Worm (Caenorhabditis elegans) whole organism, L3 larva: ENCODE measurements around the gene fbxa-197.

Experiments
- R02D3.7 ChIP-seq: fragments of 150-350 bp; optimal IDR thresholded peaks from 2 replicates; lab custom pipeline; 2014; ENCODE audit warnings: missing biosample characterization, missing genetic modification characterization
- ZK546.5 ChIP-seq: sonication (generic microtip); optimal IDR thresholded peaks from 2 replicates; lab custom pipeline; 2017; ENCODE audit warnings: missing biosample characterization, missing genetic modification characterization
- aly-2 ChIP-seq: fragments of 150-350 bp; optimal IDR thresholded peaks from 2 replicates; lab custom pipeline; 2014; ENCODE audit warnings: missing biosample characterization, missing genetic modification characterization
- ceh-16 ChIP-seq: sonication (generic microtip); optimal IDR thresholded peaks from 2 replicates; lab custom pipeline; 2017; ENCODE audit warnings: missing biosample characterization, missing genetic modification characterization
- ceh-28 ChIP-seq: fragments of 150-350 bp; optimal IDR thresholded peaks from 2 replicates; lab custom pipeline; 2014; ENCODE audit warnings: missing biosample characterization, missing genetic modification reagents, missing genetic modification characterization
- ceh-82 ChIP-seq: fragments of 150-350 bp; optimal IDR thresholded peaks from 2 replicates; lab custom pipeline; 2014; ENCODE audit warnings: missing biosample characterization, missing genetic modification characterization
- ceh-9 ChIP-seq: sonication (generic microtip); optimal IDR thresholded peaks from 2 replicates; lab custom pipeline; 2018; ENCODE audit warnings: missing biosample characterization, missing genetic modification characterization
- daf-12 ChIP-seq: fragments of 150-350 bp; optimal IDR thresholded peaks from 2 replicates; lab custom pipeline; 2014; ENCODE audit warnings: missing biosample characterization, missing genetic modification reagents, missing genetic modification characterization
- egl-27 ChIP-seq: sonication (generic microtip); optimal IDR thresholded peaks from 4 replicates; lab custom pipeline; 2017; ENCODE audit warnings: missing biosample characterization, missing genetic modification reagents, missing genetic modification characterization
- egl-5 ChIP-seq: fragments of 150-350 bp; optimal IDR thresholded peaks from 2 replicates; lab custom pipeline; 2017; ENCODE audit warnings: missing biosample characterization, missing genetic modification reagents, missing genetic modification characterization, inconsistent platforms
- elt-1 ChIP-seq: fragments of 150-350 bp; optimal IDR thresholded peaks from 2 replicates; lab custom pipeline; 2014; ENCODE audit warnings: missing biosample characterization, missing genetic modification characterization
- elt-2 ChIP-seq: sonication (generic microtip); optimal IDR thresholded peaks from 2 replicates; lab custom pipeline; 2016; ENCODE audit warnings: missing genetic modification reagents, mild to moderate bottlenecking, missing genetic modification characterization, missing compliant biosample characterization
- elt-3 ChIP-seq, 3 experiments: fragments of 150-350 bp in 1 of 3; sonication (generic microtip) in 2 of 3; optimal IDR thresholded peaks; 2 replicates in 2 of 3; 4 replicates in 1 of 3; lab custom pipeline; 2014 to 2017; ENCODE audit warnings: missing biosample characterization in 3 of 3, missing genetic modification characterization in 3 of 3
- eor-1 ChIP-seq, 2 experiments: fragments of 150-350 bp; optimal IDR thresholded peaks; 2 replicates each; lab custom pipeline; 2014 to 2018; ENCODE audit warnings: missing biosample characterization in 2 of 2, missing genetic modification characterization in 2 of 2
- fkh-10 ChIP-seq: sonication (generic microtip); optimal IDR thresholded peaks from 2 replicates; lab custom pipeline; 2017; ENCODE audit warnings: missing biosample characterization, missing genetic modification reagents, missing genetic modification characterization
- hmg-11 ChIP-seq: sonication (generic microtip); optimal IDR thresholded peaks from 2 replicates; lab custom pipeline; 2016; ENCODE audit warnings: missing genetic modification characterization, missing compliant biosample characterization
- jun-1 ChIP-seq: fragments of 150-350 bp; optimal IDR thresholded peaks from 2 replicates; lab custom pipeline; 2014; ENCODE audit warnings: missing biosample characterization, missing genetic modification reagents, missing genetic modification characterization
- lin-15B ChIP-seq: fragments of 150-350 bp; optimal IDR thresholded peaks from 2 replicates; lab custom pipeline; 2014; ENCODE audit warnings: missing biosample characterization, missing genetic modification characterization
- lsy-12 ChIP-seq: sonication (generic microtip); optimal IDR thresholded peaks from 2 replicates; lab custom pipeline; 2016; ENCODE audit warnings: mild to moderate bottlenecking, missing genetic modification characterization, missing compliant biosample characterization
- mdl-1 ChIP-seq: fragments of 150-350 bp; optimal IDR thresholded peaks from 2 replicates; lab custom pipeline; 2014; ENCODE audit warnings: missing biosample characterization, missing genetic modification characterization
- mml-1 ChIP-seq: fragments of 150-350 bp; sonication (generic microtip); optimal IDR thresholded peaks from 3 replicates; lab custom pipeline; 2014; ENCODE audit warnings: missing biosample characterization, missing genetic modification characterization
- nfya-1 ChIP-seq: sonication (generic microtip); optimal IDR thresholded peaks from 2 replicates; lab custom pipeline; 2017; ENCODE audit warnings: missing genetic modification characterization, mild to moderate bottlenecking, missing compliant biosample characterization, antibody characterized with exemption, moderate library complexity; ENCODE audit not compliant: insufficient read depth
- nhr-12 ChIP-seq: fragments of 150-350 bp; optimal IDR thresholded peaks from 2 replicates; lab custom pipeline; 2014; ENCODE audit warnings: missing biosample characterization, missing genetic modification characterization
- nhr-237 ChIP-seq: fragments of 150-350 bp; optimal IDR thresholded peaks from 2 replicates; lab custom pipeline; 2014; ENCODE audit warnings: missing biosample characterization, missing genetic modification characterization
- nhr-25 ChIP-seq: sonication (generic microtip); optimal IDR thresholded peaks from 2 replicates; lab custom pipeline; 2017; ENCODE audit warnings: missing biosample characterization, missing genetic modification characterization
- nhr-43 ChIP-seq: sonication (generic microtip); optimal IDR thresholded peaks from 2 replicates; lab custom pipeline; 2016; ENCODE audit warnings: mild to moderate bottlenecking, missing genetic modification characterization, missing compliant biosample characterization; ENCODE audit not compliant: poor library complexity, severe bottlenecking
- nhr-67 ChIP-seq: fragments of 150-350 bp; optimal IDR thresholded peaks from 2 replicates; lab custom pipeline; 2014; ENCODE audit warnings: missing biosample characterization, missing genetic modification characterization
- nhr-76 ChIP-seq: fragments of 150-350 bp; sonication (generic microtip); optimal IDR thresholded peaks from 5 replicates; lab custom pipeline; 2014; ENCODE audit warnings: missing biosample characterization, missing genetic modification characterization
- nhr-77 ChIP-seq: fragments of 150-350 bp; optimal IDR thresholded peaks from 2 replicates; lab custom pipeline; 2014; ENCODE audit warnings: missing biosample characterization, missing genetic modification characterization
- pha-4 ChIP-seq: fragments of 150-350 bp; optimal IDR thresholded peaks from 2 replicates; lab custom pipeline; 2014; ENCODE audit warnings: missing biosample characterization, missing genetic modification reagents, missing genetic modification characterization
- pqm-1 ChIP-seq: fragments of 150-350 bp; optimal IDR thresholded peaks from 2 replicates; lab custom pipeline; 2017; ENCODE audit warnings: missing biosample characterization, missing genetic modification characterization, inconsistent platforms
- skn-1 ChIP-seq: fragments of 150-350 bp; optimal IDR thresholded peaks from 2 replicates; lab custom pipeline; 2014; ENCODE audit warnings: missing biosample characterization, missing genetic modification characterization
- snpc-4 ChIP-seq: fragments of 150-350 bp; optimal IDR thresholded peaks from 2 replicates; lab custom pipeline; 2014; ENCODE audit warnings: missing biosample characterization, missing genetic modification characterization
- tbx-2 ChIP-seq: sonication (generic microtip); optimal IDR thresholded peaks from 2 replicates; lab custom pipeline; 2016; ENCODE audit warnings: mild to moderate bottlenecking, missing genetic modification characterization, missing compliant biosample characterization
- unc-39 ChIP-seq: sonication (generic microtip); optimal IDR thresholded peaks from 4 replicates; lab custom pipeline; 2017; ENCODE audit warnings: missing biosample characterization, missing genetic modification characterization
- ztf-11 ChIP-seq: fragments of 150-350 bp; optimal IDR thresholded peaks from 2 replicates; lab custom pipeline; 2014; ENCODE audit warnings: missing biosample characterization, missing genetic modification characterization
- ztf-4 ChIP-seq: fragments of 150-350 bp; optimal IDR thresholded peaks from 2 replicates; lab custom pipeline; 2014; ENCODE audit warnings: missing biosample characterization, missing genetic modification characterization

The fbxa-197 gene

DNA sequence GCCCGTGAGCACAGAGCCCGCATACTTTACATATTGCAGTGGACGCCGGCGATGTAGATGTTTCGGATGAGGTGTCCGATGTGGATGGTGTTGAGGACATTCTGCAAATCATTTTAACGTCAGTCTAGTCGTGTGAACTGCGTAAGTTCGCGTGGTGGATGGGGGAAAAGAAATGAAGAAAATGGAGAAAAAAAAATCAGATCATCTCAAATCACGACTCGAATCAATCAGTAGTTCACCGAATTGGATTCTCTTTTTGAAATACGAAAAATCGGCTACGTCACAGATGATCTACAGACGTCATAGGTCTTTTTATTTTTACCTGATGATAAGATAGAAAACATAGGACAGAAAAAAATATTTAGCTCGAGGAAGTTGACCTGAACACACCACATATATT lies 8.8 kb downstream of the fbxa-197 start, which contains the start of gene nhr-102:
TSS of gene nhr-102 (minus strand) at position 101 of the 400 bp plus-strand sequence.
- TF ChIP-seq nhr-67 (tag; lab: Kevin White, UChicago) (no peak), snpc-4 (tag; lab: Kevin White, UChicago) (no peak), nfya-1 (tag; lab: Kevin White, UChicago) (no peak), tbx-2 (tag; lab: Kevin White, UChicago) (no peak), hmg-11 (no peak), elt-2 (tag; lab: Kevin White, UChicago) (peak; percentile 25), ztf-4 (tag; lab: Kevin White, UChicago) (no peak)

ce11 chrV:15879508-15879907 lies 12.0 kb downstream of the fbxa-197 start, which contains the start of gene nhr-84:
TSS of gene nhr-84 (minus strand) at chrV:15879608.
- TF ChIP-seq pha-4 (tag; lab: Kevin White, UChicago) (no peak), nhr-43 (tag; lab: Kevin White, UChicago) (no peak), jun-1 (tag; lab: Kevin White, UChicago) (no peak), lsy-12 (tag; lab: Kevin White, UChicago) (no peak), ceh-82 (no peak), ZK546.5 (tag; lab: Kevin White, UChicago) (no peak), egl-5 (tag; lab: Kevin White, UChicago) (no peak), hmg-11 (no peak), elt-1 (tag; lab: Kevin White, UChicago) (no peak), R02D3.7 (tag; lab: Kevin White, UChicago) (no peak), nhr-67 (tag; lab: Kevin White, UChicago) (no peak), ceh-9 (tag; lab: Kevin White, UChicago) (no peak), nhr-76 (no peak)

- no peak for TF ChIP-seq ceh-9 (tag; lab: Kevin White, UChicago)
- TF ChIP-seq lin-15B (tag; lab: Kevin White, UChicago): no peak
- peak; percentile 52 for TF ChIP-seq elt-2 (tag; lab: Kevin White, UChicago)
- no peak for TF ChIP-seq ceh-82
- no peak for TF ChIP-seq R02D3.7 (tag; lab: Kevin White, UChicago)
- TF ChIP-seq pqm-1: peak; percentile 66
- TF ChIP-seq ZK546.5 (tag; lab: Kevin White, UChicago): no peak
- no peak for TF ChIP-seq ceh-16
- no peak for TF ChIP-seq nhr-76
- no peak for TF ChIP-seq nhr-43 (tag; lab: Kevin White, UChicago)
- TF ChIP-seq daf-12 (tag; lab: Kevin White, UChicago): no peak
- no peak for TF ChIP-seq nhr-12 (tag; lab: Kevin White, UChicago)
- no peak for TF ChIP-seq ztf-4 (tag; lab: Kevin White, UChicago)
- TF ChIP-seq ceh-28 (tag; lab: Kevin White, UChicago): no peak
- no peak for TF ChIP-seq tbx-2 (tag; lab: Kevin White, UChicago)
- no peak for TF ChIP-seq egl-5 (tag; lab: Kevin White, UChicago)
- TF ChIP-seq unc-39 (tag; lab: Kevin White, UChicago): no peak
- no peak for TF ChIP-seq nhr-237 (tag; lab: Kevin White, UChicago)
- peak; percentile 26 for TF ChIP-seq pha-4 (tag; lab: Kevin White, UChicago)
- no peak for TF ChIP-seq mdl-1
- no peak for TF ChIP-seq eor-1 (tag; optimal IDR thresholded peaks at IDR 0.05; lab: Kevin White, UChicago)
- no peak for TF ChIP-seq ztf-11
- TF ChIP-seq nhr-77 (tag; lab: Kevin White, UChicago): no peak
- TF ChIP-seq fkh-10 (GFP tag; lab: Kevin White, UChicago): no peak
- no peak for TF ChIP-seq mml-1 (tag; lab: Kevin White, UChicago)
- TF ChIP-seq nfya-1 (tag; lab: Kevin White, UChicago): no peak
Observed at ce11 chrV:15880033-15880432, 12.6 kb downstream of the fbxa-197 start.

- TF ChIP-seq daf-12 (tag; lab: Kevin White, UChicago): no peak
- peak; percentile 36 for TF ChIP-seq nhr-25 (tag; lab: Kevin White, UChicago)
- peak; percentile 34 for TF ChIP-seq hmg-11
- TF ChIP-seq elt-2 (tag; lab: Kevin White, UChicago): peak; percentile 76
- TF ChIP-seq skn-1 (tag; lab: Kevin White, UChicago): peak; percentile 97
- TF ChIP-seq pha-4 (tag; lab: Kevin White, UChicago): peak; percentile 84
- no peak for TF ChIP-seq fkh-10 (GFP tag; lab: Kevin White, UChicago)
- TF ChIP-seq pqm-1: peak; percentile 62
- TF ChIP-seq egl-27 (tag; lab: Kevin White, UChicago): peak; percentile 63
- peak; percentile 15 for TF ChIP-seq lin-15B (tag; lab: Kevin White, UChicago)
- peak in 1 of 3 experiments; percentile 8 for TF ChIP-seq elt-3 (tag; optimal IDR thresholded peaks at IDR 0.05; lab: Kevin White, UChicago)
- TF ChIP-seq jun-1 (tag; lab: Kevin White, UChicago): peak; percentile 69
- TF ChIP-seq nhr-67 (tag; lab: Kevin White, UChicago): no peak
- TF ChIP-seq ceh-28 (tag; lab: Kevin White, UChicago): peak; percentile 68
- TF ChIP-seq nfya-1 (tag; lab: Kevin White, UChicago): peak; percentile 18
- no peak for TF ChIP-seq aly-2 (tag; lab: Kevin White, UChicago)
- TF ChIP-seq nhr-12 (tag; lab: Kevin White, UChicago): no peak
Observed at ce11 chrV:15880705-15881104, 13.2 kb downstream of the fbxa-197 start.
